Worm (Caenorhabditis elegans) whole organism, L4 larva: ENCODE measurements around the gene B0507.8.

ENCODE experiments used
- D1046.2 ChIP-seq: fragments of 200-800 bp; sonication (Bioruptor generic); IDR thresholded peaks from 2 replicates; pipeline ENCODE4 v1.3.6; 2022; ENCODE audit warnings: missing genetic modification characterization, missing compliant biosample characterization
- F37D6.2 ChIP-seq: sonication (generic microtip); optimal IDR thresholded peaks from 2 replicates; lab custom pipeline; 2016; ENCODE audit warnings: mild to moderate bottlenecking, missing genetic modification characterization, missing compliant biosample characterization
- F49E8.2 ChIP-seq: sonication (generic microtip); optimal IDR thresholded peaks from 2 replicates; lab custom pipeline; 2016; ENCODE audit warnings: missing compliant biosample characterization, mild to moderate bottlenecking, missing genetic modification characterization, borderline replicate concordance
- T20F7.1 ChIP-seq: fragments of 200-800 bp; sonication (Bioruptor generic); optimal IDR thresholded peaks from 2 replicates; lab custom pipeline; 2018; ENCODE audit warnings: mild to moderate bottlenecking, missing genetic modification characterization, missing compliant biosample characterization
- Y75B8A.6 ChIP-seq: fragments of 200-800 bp; sonication (Bioruptor generic); IDR thresholded peaks from 2 replicates; pipeline ENCODE4 v1.3.6; 2022; ENCODE audit warnings: missing genetic modification reagents, missing genetic modification characterization, missing compliant biosample characterization
- ZK546.5 ChIP-seq, 2 experiments: sonication (generic microtip); optimal IDR thresholded peaks; 2 replicates each; lab custom pipeline; 2017; ENCODE audit warnings: missing biosample characterization in 2 of 2, missing genetic modification characterization in 2 of 2
- aha-1 ChIP-seq: fragments of 150-350 bp; peaks from one replicate; lab custom pipeline; 2014; ENCODE audit warnings: missing biosample characterization, missing genetic modification characterization
- ceh-82 ChIP-seq: sonication (generic microtip); optimal IDR thresholded peaks from 2 replicates; lab custom pipeline; 2017; ENCODE audit warnings: missing biosample characterization, missing genetic modification characterization
- ces-1 ChIP-seq: fragments of 150-350 bp; sonication (generic microtip); optimal IDR thresholded peaks from 4 replicates; lab custom pipeline; 2014; ENCODE audit warnings: missing biosample characterization, missing genetic modification reagents, missing genetic modification characterization
- cey-2 ChIP-seq: sonication (generic microtip); optimal IDR thresholded peaks from 3 replicates; lab custom pipeline; 2017; ENCODE audit warnings: missing genetic modification characterization, mild to moderate bottlenecking, missing compliant biosample characterization, antibody characterized with exemption, borderline replicate concordance; ENCODE audit not compliant: insufficient read depth
- ctbp-1 ChIP-seq: fragments of 200-800 bp; sonication (Bioruptor generic); IDR thresholded peaks from 2 replicates; pipeline ENCODE4 v1.3.6; 2022; ENCODE audit warnings: missing genetic modification reagents, missing genetic modification characterization, missing compliant biosample characterization
- daf-12 ChIP-seq: fragments of 150-350 bp; optimal IDR thresholded peaks from 2 replicates; lab custom pipeline; 2014; ENCODE audit warnings: missing biosample characterization, missing genetic modification reagents, missing genetic modification characterization
- daf-16 ChIP-seq, 3 experiments: sonication (generic microtip); optimal IDR thresholded peaks; 2 replicates each; lab custom pipeline; 2016 to 2017; ENCODE audit warnings: missing genetic modification characterization in 3 of 3, missing genetic modification reagents in 3 of 3, mild to moderate bottlenecking in 2 of 3, missing compliant biosample characterization in 2 of 3, missing biosample characterization in 1 of 3, moderate library complexity in 1 of 3
- dpl-1 ChIP-seq: fragments of 150-350 bp; optimal IDR thresholded peaks from 2 replicates; lab custom pipeline; 2014; ENCODE audit warnings: missing biosample characterization, missing genetic modification reagents, missing genetic modification characterization
- dve-1 ChIP-seq: sonication (generic microtip); optimal IDR thresholded peaks from 2 replicates; lab custom pipeline; 2017; ENCODE audit warnings: antibody characterized with exemption, mild to moderate bottlenecking, missing genetic modification characterization, missing compliant biosample characterization; ENCODE audit not compliant: insufficient read depth
- egl-27 ChIP-seq: sonication (generic microtip); optimal IDR thresholded peaks from 3 replicates; lab custom pipeline; 2017; ENCODE audit warnings: missing biosample characterization, missing genetic modification reagents, missing genetic modification characterization
- fos-1 ChIP-seq: fragments of 150-350 bp; optimal IDR thresholded peaks from 2 replicates; lab custom pipeline; 2014; ENCODE audit warnings: missing biosample characterization, missing genetic modification characterization
- gei-8 ChIP-seq: fragments of 200-800 bp; sonication (Bioruptor generic); optimal IDR thresholded peaks from 2 replicates; lab custom pipeline; 2018; ENCODE audit warnings: mild to moderate bottlenecking, missing genetic modification characterization, missing compliant biosample characterization
- hmg-1.1 ChIP-seq: fragments of 200-800 bp; sonication (Bioruptor generic); IDR thresholded peaks from 2 replicates; pipeline ENCODE4 v1.3.6; 2022; ENCODE audit warnings: missing genetic modification reagents, missing genetic modification characterization, missing compliant biosample characterization
- lin-1 ChIP-seq: fragments of 200-800 bp; sonication (Bioruptor generic); IDR thresholded peaks from 2 replicates; pipeline ENCODE4 v1.3.6; 2022; ENCODE audit warnings: missing genetic modification reagents, missing genetic modification characterization, missing compliant biosample characterization
- madf-5 ChIP-seq, 2 experiments: fragments of 200-800 bp; sonication (Bioruptor generic); IDR thresholded peaks; 2 replicates each; pipeline ENCODE4 v1.3.6; 2022; ENCODE audit warnings: missing compliant biosample characterization in 2 of 2, missing genetic modification characterization in 2 of 2
- mdt-29 ChIP-seq: fragments of 200-800 bp; sonication (Bioruptor generic); IDR thresholded peaks from 2 replicates; pipeline ENCODE4 v1.3.6; 2022; ENCODE audit warnings: missing genetic modification reagents, missing genetic modification characterization, missing compliant biosample characterization
- mep-1 ChIP-seq: fragments of 150-350 bp; sonication (generic microtip); optimal IDR thresholded peaks from 3 replicates; lab custom pipeline; 2014; ENCODE audit warnings: missing biosample characterization, missing genetic modification characterization
- nhr-10 ChIP-seq: fragments of 150-350 bp; optimal IDR thresholded peaks from 2 replicates; lab custom pipeline; 2014; ENCODE audit warnings: missing biosample characterization, missing genetic modification characterization
- nhr-111 ChIP-seq: fragments of 200-800 bp; sonication (Bioruptor generic); optimal IDR thresholded peaks from 2 replicates; lab custom pipeline; 2018; ENCODE audit warnings: mild to moderate bottlenecking, missing genetic modification characterization, missing compliant biosample characterization
- nhr-237 ChIP-seq: sonication (generic microtip); optimal IDR thresholded peaks from 2 replicates; lab custom pipeline; 2017; ENCODE audit warnings: missing biosample characterization, missing genetic modification characterization
- nhr-25 ChIP-seq: sonication (generic microtip); optimal IDR thresholded peaks from 2 replicates; lab custom pipeline; 2017; ENCODE audit warnings: missing genetic modification characterization, mild to moderate bottlenecking, missing compliant biosample characterization, antibody characterized with exemption, moderate library complexity, borderline replicate concordance; ENCODE audit not compliant: insufficient read depth
- nhr-28 ChIP-seq: fragments of 150-350 bp; optimal IDR thresholded peaks from 2 replicates; lab custom pipeline; 2014; ENCODE audit warnings: missing biosample characterization, missing genetic modification characterization
- nhr-42 ChIP-seq: fragments of 200-800 bp; sonication (Bioruptor generic); IDR thresholded peaks from 2 replicates; pipeline ENCODE4 v1.3.6; 2022; ENCODE audit warnings: missing genetic modification characterization, missing compliant biosample characterization
- nhr-48 ChIP-seq: sonication (generic microtip); optimal IDR thresholded peaks from 2 replicates; lab custom pipeline; 2016; ENCODE audit warnings: mild to moderate bottlenecking, missing genetic modification characterization, missing compliant biosample characterization
- nhr-77 ChIP-seq: fragments of 150-350 bp; optimal IDR thresholded peaks from 2 replicates; lab custom pipeline; 2014; ENCODE audit warnings: missing biosample characterization, missing genetic modification characterization
- pha-4 ChIP-seq, 2 experiments: fragments of 150-350 bp in 1 of 2; fragments of 200-800 bp in 1 of 2; sonication (Bioruptor generic) in 1 of 2; IDR thresholded peaks in 1 of 2; optimal IDR thresholded peaks in 1 of 2; 2 replicates each; pipeline versions ENCODE4 v1.3.6 to Lab custom; 2014 to 2022; ENCODE audit warnings: missing genetic modification characterization in 2 of 2, missing genetic modification reagents in 2 of 2, missing biosample characterization in 1 of 2, missing compliant biosample characterization in 1 of 2
- php-3 ChIP-seq: fragments of 200-800 bp; sonication (Bioruptor generic); IDR thresholded peaks from 2 replicates; pipeline ENCODE4 v1.3.6; 2022; ENCODE audit warnings: missing genetic modification reagents, missing genetic modification characterization, missing compliant biosample characterization
- pqm-1 ChIP-seq: sonication (generic microtip); optimal IDR thresholded peaks from 2 replicates; lab custom pipeline; 2017; ENCODE audit warnings: missing biosample characterization, missing genetic modification characterization
- saeg-2 ChIP-seq: fragments of 200-800 bp; sonication (Bioruptor generic); IDR thresholded peaks from 2 replicates; pipeline ENCODE4 v1.3.6; 2022; ENCODE audit warnings: missing genetic modification reagents, missing genetic modification characterization, missing compliant biosample characterization
- set-16 ChIP-seq: fragments of 200-800 bp; sonication (Bioruptor generic); IDR thresholded peaks from 2 replicates; pipeline ENCODE4 v1.3.6; 2022; ENCODE audit warnings: missing genetic modification reagents, missing genetic modification characterization, missing compliant biosample characterization
- spr-3 ChIP-seq: fragments of 200-800 bp; sonication (Bioruptor generic); optimal IDR thresholded peaks from 2 replicates; lab custom pipeline; 2018; ENCODE audit warnings: mild to moderate bottlenecking, missing genetic modification characterization, missing compliant biosample characterization
- tag-97 ChIP-seq: fragments of 200-800 bp; sonication (Bioruptor generic); IDR thresholded peaks from 2 replicates; pipeline ENCODE4 v1.3.6; 2022; ENCODE audit warnings: missing genetic modification characterization, missing compliant biosample characterization
- tra-1 ChIP-seq: fragments of 200-800 bp; sonication (Bioruptor generic); IDR thresholded peaks from 2 replicates; pipeline ENCODE4 v1.3.6; 2022; ENCODE audit warnings: missing genetic modification reagents, missing genetic modification characterization, missing compliant biosample characterization
- unc-130 ChIP-seq: sonication (generic microtip); optimal IDR thresholded peaks from 2 replicates; lab custom pipeline; 2016; ENCODE audit warnings: missing genetic modification reagents, missing genetic modification characterization, missing compliant biosample characterization
- unc-62 ChIP-seq, 3 experiments: fragments of 150-350 bp in 1 of 3; sonication (generic microtip); optimal IDR thresholded peaks in 2 of 3; peaks in 1 of 3; 1 replicate in 1 of 3; 2 replicates in 2 of 3; lab custom pipeline; 2014 to 2017; ENCODE audit warnings: missing biosample characterization in 3 of 3, missing genetic modification characterization in 3 of 3, missing genetic modification reagents in 3 of 3, missing genotype in 1 of 3
- vab-7 ChIP-seq: fragments of 200-800 bp; sonication (Bioruptor generic); IDR thresholded peaks from 2 replicates; pipeline ENCODE4 v1.3.6; 2022; ENCODE audit warnings: missing genetic modification reagents, missing genetic modification characterization, missing compliant biosample characterization
- zag-1 ChIP-seq: fragments of 150-350 bp; optimal IDR thresholded peaks from 2 replicates; lab custom pipeline; 2014; ENCODE audit warnings: missing biosample characterization, missing genetic modification characterization
- zfp-2 ChIP-seq: sonication (generic microtip); optimal IDR thresholded peaks from 2 replicates; lab custom pipeline; 2016; ENCODE audit warnings: mild to moderate bottlenecking, missing genetic modification characterization, missing compliant biosample characterization
- ztf-11 ChIP-seq: fragments of 150-350 bp; optimal IDR thresholded peaks from 2 replicates; lab custom pipeline; 2014; ENCODE audit warnings: missing biosample characterization, missing genetic modification characterization
- ztf-7 ChIP-seq: fragments of 150-350 bp; optimal IDR thresholded peaks from 2 replicates; lab custom pipeline; 2014; ENCODE audit warnings: missing biosample characterization, missing genetic modification characterization

B0507.8 gene

ce11 chrV:8799293-8799812 lies 36.6 kb upstream of the B0507.8 start:
- TF ChIP-seq unc-130 (GFP tag; lab: Kevin White, UChicago) (no peak), nhr-10 (tag; lab: Kevin White, UChicago) (no peak), tra-1 (GFP tag; lab: Robert Waterston, UW) (peak; percentile 60; the same call in 1 of the 2 replicates), ces-1 (GFP tag; lab: Kevin White, UChicago) (no peak), php-3 (GFP tag; lab: Robert Waterston, UW) (no peak), nhr-25 (tag; lab: Kevin White, UChicago) (no peak), F49E8.2 (tag; lab: Kevin White, UChicago) (no peak), fos-1 (no peak), nhr-28 (tag; lab: Kevin White, UChicago) (peak; percentile 66), nhr-111 (no peak), spr-3 (no peak), tag-97 (GFP tag; lab: Robert Waterston, UW) (no peak), saeg-2 (GFP tag; lab: Robert Waterston, UW) (no peak), F37D6.2 (tag; lab: Kevin White, UChicago) (no peak), nhr-77 (tag; lab: Kevin White, UChicago) (peak; percentile 32), hmg-1.1 (GFP tag; lab: Robert Waterston, UW) (no peak), nhr-48 (tag; lab: Kevin White, UChicago) (no peak), unc-62 (GFP tag; optimal IDR thresholded peaks at IDR 0.05 in 1 of 2; lab: Kevin White, UChicago) (peak in 1 of 2 experiments; percentile 13), unc-62 (tag; optimal IDR thresholded peaks at IDR 0.05; lab: Kevin White, UChicago) (no peak), set-16 (GFP tag; lab: Robert Waterston, UW) (no peak), ZK546.5 (tag; optimal IDR thresholded peaks at IDR 0.05; lab: Kevin White, UChicago) (no peak), mdt-29 (GFP tag; lab: Robert Waterston, UW) (no peak), cey-2 (no peak), aha-1 (tag; lab: Kevin White, UChicago) (peak; percentile 5), lin-1 (GFP tag; lab: Robert Waterston, UW) (no peak), vab-7 (no peak), zag-1 (tag; lab: Kevin White, UChicago) (no peak), daf-16 (GFP tag; optimal IDR thresholded peaks at IDR 0.05; lab: Kevin White, UChicago) (no peak), daf-16 (tag; optimal IDR thresholded peaks at IDR 0.05; lab: Kevin White, UChicago) (no peak), mep-1 (tag; lab: Kevin White, UChicago) (no peak), pqm-1 (peak; percentile 44), ztf-11 (tag; lab: Kevin White, UChicago) (no peak), zfp-2 (tag; lab: Kevin White, UChicago) (no peak), pha-4 (GFP tag; IDR thresholded peaks at IDR 0.05; lab: Robert Waterston, UW) (no peak), pha-4 (tag; optimal IDR thresholded peaks at IDR 0.05; lab: Kevin White, UChicago) (no peak), madf-5 (GFP tag; IDR thresholded peaks at IDR 0.05; lab: Robert Waterston, UW) (no peak)

- TF ChIP-seq nhr-42 (GFP tag; lab: Robert Waterston, UW), result no peak
- TF ChIP-seq unc-62 (GFP tag; optimal IDR thresholded peaks at IDR 0.05 in 1 of 2; lab: Kevin White, UChicago), result peak in 1 of 2 experiments; percentile 91
- TF ChIP-seq unc-62 (tag; optimal IDR thresholded peaks at IDR 0.05; lab: Kevin White, UChicago), result no peak
Measured at ce11 chrV:8798470-8798869, 35.7 kb upstream of the B0507.8 start.

ce11 chrV:8796889-8797288 lies 34.1 kb upstream of the B0507.8 start:
- TF ChIP-seq zfp-2 (tag; lab: Kevin White, UChicago) (no peak), Y75B8A.6 (GFP tag; lab: Robert Waterston, UW) (no peak), ZK546.5 (tag; optimal IDR thresholded peaks at IDR 0.05; lab: Kevin White, UChicago) (no peak), ctbp-1 (GFP tag; lab: Robert Waterston, UW) (no peak), dve-1 (no peak), nhr-237 (tag; lab: Kevin White, UChicago) (no peak), daf-12 (tag; lab: Kevin White, UChicago) (no peak), ztf-7 (no peak), dpl-1 (GFP tag; lab: Kevin White, UChicago) (no peak), lin-1 (GFP tag; lab: Robert Waterston, UW) (no peak), mep-1 (tag; lab: Kevin White, UChicago) (no peak), ceh-82 (tag; lab: Kevin White, UChicago) (no peak), hmg-1.1 (GFP tag; lab: Robert Waterston, UW) (no peak), D1046.2 (GFP tag; lab: Robert Waterston, UW) (no peak), egl-27 (tag; lab: Kevin White, UChicago) (no peak), daf-16 (GFP tag; optimal IDR thresholded peaks at IDR 0.05; lab: Kevin White, UChicago) (no peak), daf-16 (tag; optimal IDR thresholded peaks at IDR 0.05; lab: Kevin White, UChicago) (peak; percentile 34), gei-8 (GFP tag; lab: Kevin White, UChicago) (no peak), T20F7.1 (GFP tag; lab: Kevin White, UChicago) (no peak)
